Worm (Caenorhabditis elegans) whole organism, late embryonic: Measurements from ENCODE around the gene Y43F8C.6.

ENCODE experiments used
- ceh-48 ChIP-seq: sonication (generic microtip); optimal IDR thresholded peaks from 2 replicates; lab custom pipeline; 2016; ENCODE audit warnings: missing genetic modification characterization, inconsistent platforms, missing compliant biosample characterization
- pha-4 ChIP-seq: fragments of 150-350 bp; optimal IDR thresholded peaks from 2 replicates; lab custom pipeline; 2018; ENCODE audit warnings: missing biosample characterization, missing genetic modification reagents, missing genetic modification characterization
- sox-4 ChIP-seq: sonication (generic microtip); optimal IDR thresholded peaks from 2 replicates; lab custom pipeline; 2017; ENCODE audit warnings: mild to moderate bottlenecking, missing genetic modification characterization, inconsistent platforms, missing compliant biosample characterization

DNA sequence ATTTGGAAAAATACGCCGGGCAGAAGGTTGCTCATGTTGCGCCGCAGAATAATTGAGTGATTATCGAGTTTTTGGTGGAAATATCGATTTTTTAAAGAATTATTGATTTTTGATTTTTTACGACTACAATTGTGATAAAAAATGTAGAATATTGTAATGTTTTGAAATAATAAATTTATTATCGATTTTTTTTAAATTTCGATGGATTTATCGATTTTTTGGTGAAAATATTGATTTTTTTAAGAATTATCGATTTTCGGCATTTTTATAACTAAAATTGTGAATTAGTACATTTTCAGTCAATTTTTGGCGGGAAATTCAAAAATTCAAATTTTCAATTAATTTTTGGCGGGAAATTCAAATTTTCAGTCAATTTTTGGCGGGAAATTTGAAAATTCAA, 10.1 kb downstream of the Y43F8C.6 start:
- TF ChIP-seq ceh-48 (tag; lab: Kevin White, UChicago) (no peak), pha-4 (tag; lab: Kevin White, UChicago) (no peak), sox-4 (no peak)
